Worm (Caenorhabditis elegans) whole organism, L1 larva: ENCODE data around the gene clec-2.

Experiments used
- aly-2 ChIP-seq: fragments of 150-350 bp; optimal IDR thresholded peaks from 2 replicates; lab custom pipeline; 2014; ENCODE audit warnings: missing biosample characterization, missing genetic modification characterization
- ama-1 ChIP-seq: fragments of 150-350 bp; optimal IDR thresholded peaks from 2 replicates; lab custom pipeline; 2014
- ces-1 ChIP-seq: fragments of 150-350 bp; optimal IDR thresholded peaks from 2 replicates; lab custom pipeline; 2014; ENCODE audit warnings: missing biosample characterization, missing genetic modification reagents, missing genetic modification characterization
- dpl-1 ChIP-seq, 3 experiments: fragments of 150-350 bp in 2 of 3; sonication (generic microtip) in 1 of 3; optimal IDR thresholded peaks; 2 replicates each; lab custom pipeline; 2014 to 2017; ENCODE audit warnings: missing biosample characterization in 3 of 3, missing genetic modification characterization in 3 of 3, missing genetic modification reagents in 3 of 3
- ets-5 ChIP-seq: fragments of 200-800 bp; sonication (Bioruptor generic); IDR thresholded peaks from 2 replicates; pipeline ENCODE4 v1.3.6; 2022; ENCODE audit warnings: missing genetic modification characterization, missing compliant biosample characterization
- fos-1 ChIP-seq: fragments of 150-350 bp; optimal IDR thresholded peaks from 2 replicates; lab custom pipeline; 2014; ENCODE audit warnings: missing biosample characterization, missing genetic modification characterization
- lin-35 ChIP-seq, 2 experiments: fragments of 150-350 bp; optimal IDR thresholded peaks; 2 replicates each; lab custom pipeline; 2014; ENCODE audit warnings: missing biosample characterization in 2 of 2, missing genetic modification characterization in 2 of 2, missing genetic modification reagents in 2 of 2

DNA sequence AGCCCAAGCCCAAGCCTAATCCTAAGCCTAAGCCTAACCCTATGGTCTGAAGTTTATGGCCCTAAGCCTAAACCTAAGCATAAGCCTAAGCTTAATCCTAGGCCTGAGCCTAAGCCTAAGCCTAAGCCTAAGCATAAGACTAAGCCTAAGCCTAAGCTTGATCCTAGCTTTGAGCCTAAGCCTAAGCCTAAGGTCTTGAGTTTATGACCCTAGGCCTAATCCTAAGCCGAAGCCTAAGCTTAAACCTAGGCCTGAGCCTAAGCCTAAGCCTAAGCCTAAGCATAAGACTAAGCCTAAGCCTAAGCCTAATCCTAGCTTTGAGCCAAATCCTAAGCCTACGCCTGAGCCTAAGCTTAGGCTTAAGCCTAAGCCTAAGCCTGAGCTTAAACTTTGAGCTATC, 44.2 kb downstream of the clec-2 start:
- TF ChIP-seq aly-2 (tag; lab: Kevin White, UChicago) (no peak), ces-1 (no peak), dpl-1 (GFP tag; optimal IDR thresholded peaks at IDR 0.05; lab: Kevin White, UChicago) (no peak), ets-5 (GFP tag; lab: Robert Waterston, UW) (no peak), lin-35 (GFP tag; optimal IDR thresholded peaks at IDR 0.05; lab: Kevin White, UChicago) (no peak), fos-1 (tag; lab: Kevin White, UChicago) (no peak), ama-1 (lab: Kevin White, UChicago) (no peak)
